Fruit fly (Drosophila melanogaster) whole organism, wandering third instar larva: ENCODE data around the gene Hr78.

ENCODE experiments used
- jim ChIP-seq: fragments of 175-275, 200-325 bp; sonication (Bioruptor generic); optimal IDR thresholded peaks from 2 replicates; lab custom pipeline; 2016; ENCODE audit warnings: missing biosample characterization, mild to moderate bottlenecking, missing genetic modification characterization
- sv ChIP-seq: fragments of 200-800 bp; sonication (Bioruptor generic); optimal IDR thresholded peaks from 3 replicates; lab custom pipeline; 2016; ENCODE audit warnings: missing biosample characterization, missing genetic modification characterization

DNA sequence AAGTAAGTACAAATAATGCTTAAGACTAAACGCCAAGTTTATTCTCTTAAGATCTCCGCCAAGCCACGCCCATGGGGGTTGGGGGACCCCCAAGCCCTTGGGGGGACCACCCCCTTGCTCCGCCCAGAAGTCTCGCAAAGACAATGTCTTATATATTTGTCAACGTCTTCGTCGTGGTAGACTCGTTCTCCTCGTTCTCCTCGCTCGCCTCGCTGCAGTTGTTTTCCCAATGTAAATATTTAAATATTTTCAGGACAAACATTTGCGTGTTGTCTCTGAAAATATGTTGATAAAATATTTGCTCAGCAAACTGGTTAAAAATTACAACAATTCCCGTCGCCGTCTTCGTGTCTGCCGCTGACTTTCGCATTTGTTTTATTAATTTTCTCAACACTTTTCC, 33.1 kb downstream of the Hr78 start:
- TF ChIP-seq jim (GFP tag; lab: Kevin White, UChicago) (no peak), sv (GFP tag; lab: Kevin White, UChicago) (no peak)
